Fruit fly (Drosophila melanogaster) whole organism, wandering third instar larva: ENCODE results near the gene CG32461.

Experiments used
- Abd-B ChIP-seq: fragments of >200 bp; optimal IDR thresholded peaks from 2 replicates; lab custom pipeline; 2017; ENCODE audit warnings: missing biosample characterization, missing genetic modification characterization
- CG32264 ChIP-seq: fragments of 200-800 bp; sonication (Bioruptor generic); optimal IDR thresholded peaks from 2 replicates; lab custom pipeline; 2016; ENCODE audit warnings: missing biosample characterization, missing genetic modification characterization
- CG9705 ChIP-seq: fragments of 200-800 bp; sonication (Bioruptor generic); optimal IDR thresholded peaks from 2 replicates; lab custom pipeline; 2018; ENCODE audit warnings: missing biosample characterization, mild to moderate bottlenecking, missing genetic modification characterization
- Dfd ChIP-seq: fragments of >200 bp; optimal IDR thresholded peaks from 2 replicates; lab custom pipeline; 2017; ENCODE audit warnings: missing biosample characterization, missing genetic modification characterization
- Dif ChIP-seq: fragments of 200-275, 200-300 bp; sonication (Bioruptor generic); optimal IDR thresholded peaks from 2 replicates; lab custom pipeline; 2018; ENCODE audit warnings: missing biosample characterization, missing genetic modification characterization; ENCODE audit not compliant: partially characterized antibody
- GATAd ChIP-seq: sonication (Bioruptor generic); optimal IDR thresholded peaks from 2 replicates; lab custom pipeline; 2016; ENCODE audit warnings: missing biosample characterization, missing genetic modification characterization
- Hr78 ChIP-seq: fragments of >200 bp; optimal IDR thresholded peaks from 2 replicates; lab custom pipeline; 2017; ENCODE audit warnings: missing biosample characterization, missing genetic modification characterization
- Mio ChIP-seq: sonication (Bioruptor generic); optimal IDR thresholded peaks from 2 replicates; lab custom pipeline; 2016; ENCODE audit warnings: missing biosample characterization, missing genetic modification characterization
- Myc ChIP-seq: fragments of >200 bp; optimal IDR thresholded peaks from 2 replicates; lab custom pipeline; 2017
- N ChIP-seq: fragments of >200 bp; optimal IDR thresholded peaks from 2 replicates; lab custom pipeline; 2018; ENCODE audit warnings: missing biosample characterization, missing external identifiers, missing genetic modification characterization
- OdsH ChIP-seq: fragments of 200-800 bp; sonication (Bioruptor generic); optimal IDR thresholded peaks from 2 replicates; lab custom pipeline; 2016; ENCODE audit warnings: missing biosample characterization, mild to moderate bottlenecking, missing genetic modification characterization
- Rel ChIP-seq, 2 experiments: fragments of 200-800 bp; sonication (Bioruptor generic) in 1 of 2; optimal IDR thresholded peaks; 2 replicates in 1 of 2; 3 replicates in 1 of 2; lab custom pipeline; 2016 to 2019; ENCODE audit warnings: mild to moderate bottlenecking in 2 of 2, missing biosample characterization in 2 of 2, missing genetic modification characterization in 2 of 2, moderate library complexity in 1 of 2
- Sp1 ChIP-seq: fragments of 200-800 bp; sonication (Bioruptor generic); optimal IDR thresholded peaks from 3 replicates; lab custom pipeline; 2019; ENCODE audit warnings: missing biosample characterization, mild to moderate bottlenecking, missing genetic modification characterization, moderate library complexity
- Vsx2 ChIP-seq: fragments of 200-300, 225-300 bp; sonication (Bioruptor generic); optimal IDR thresholded peaks from 2 replicates; lab custom pipeline; 2018; ENCODE audit warnings: missing biosample characterization, missing genetic modification characterization; ENCODE audit not compliant: partially characterized antibody
- br ChIP-seq: fragments of 200-800 bp; sonication (Bioruptor generic); optimal IDR thresholded peaks from 2 replicates; lab custom pipeline; 2016; ENCODE audit warnings: missing biosample characterization, missing genetic modification characterization
- brk ChIP-seq: fragments of 200-800 bp; sonication (Bioruptor generic); optimal IDR thresholded peaks from 2 replicates; lab custom pipeline; 2016; ENCODE audit warnings: missing biosample characterization, mild to moderate bottlenecking, missing genetic modification characterization
- dl ChIP-seq, 2 experiments: fragments of 175-275, 200-275 bp in 1 of 2; fragments of 200-275 bp in 1 of 2; sonication (Bioruptor generic); optimal IDR thresholded peaks; lab custom pipeline; 2018; ENCODE audit warnings: mild to moderate bottlenecking in 2 of 2, missing biosample characterization in 2 of 2, missing genetic modification characterization in 2 of 2, moderate library complexity in 2 of 2; ENCODE audit not compliant: partially characterized antibody in 2 of 2, insufficient read depth in 1 of 2
- dsf ChIP-seq: sonication (Bioruptor generic); optimal IDR thresholded peaks from 2 replicates; lab custom pipeline; 2016; ENCODE audit warnings: missing biosample characterization, missing genetic modification characterization, borderline replicate concordance
- ey ChIP-seq: fragments of 200-800 bp; sonication (Bioruptor generic); optimal IDR thresholded peaks from 2 replicates; lab custom pipeline; 2016; ENCODE audit warnings: missing biosample characterization, missing genetic modification characterization
- foxo ChIP-seq, 2 experiments: fragments of 200-800 bp; sonication (Bioruptor generic); optimal IDR thresholded peaks; 2 replicates in 1 of 2; 3 replicates in 1 of 2; lab custom pipeline; 2016 to 2017; ENCODE audit warnings: missing biosample characterization in 2 of 2, missing genetic modification characterization in 2 of 2
- h ChIP-seq: fragments of 200-800 bp; sonication (Bioruptor generic); optimal IDR thresholded peaks from 3 replicates; lab custom pipeline; 2016; ENCODE audit warnings: missing biosample characterization, mild to moderate bottlenecking, missing genetic modification characterization
- jim ChIP-seq: fragments of 175-275, 200-325 bp; sonication (Bioruptor generic); optimal IDR thresholded peaks from 2 replicates; lab custom pipeline; 2016; ENCODE audit warnings: missing biosample characterization, mild to moderate bottlenecking, missing genetic modification characterization
- sv ChIP-seq: fragments of 200-800 bp; sonication (Bioruptor generic); optimal IDR thresholded peaks from 3 replicates; lab custom pipeline; 2016; ENCODE audit warnings: missing biosample characterization, missing genetic modification characterization
- tai ChIP-seq: sonication (Bioruptor generic); optimal IDR thresholded peaks from 2 replicates; lab custom pipeline; 2016; ENCODE audit warnings: missing biosample characterization, missing genetic modification characterization

Gene CG32461

dm6 chr3L:22955202-22955601, at the start of gene CG32461:
TSS of gene CG32461 (minus strand) at chr3L:22955302.
- no peak for TF ChIP-seq Dif (GFP tag; lab: Kevin White, UChicago)
- no peak for TF ChIP-seq sv

dm6 chr3L:22998176-22998575, 43.1 kb upstream of the CG32461 start, which contains the start of gene nrm:
TSS of gene nrm (plus strand) at chr3L:22998372.
- no peak for TF ChIP-seq sv
- no peak for TF ChIP-seq foxo (GFP tag; optimal IDR thresholded peaks at IDR 0.05; lab: Kevin White, UChicago)
- no peak for TF ChIP-seq Dif (GFP tag; lab: Kevin White, UChicago)
- TF ChIP-seq ey (GFP tag; lab: Kevin White, UChicago), result no peak
- TF ChIP-seq Vsx2 (GFP tag; lab: Kevin White, UChicago), result no peak
- no peak for TF ChIP-seq br (GFP tag; lab: Kevin White, UChicago)
- TF ChIP-seq dl (GFP tag; optimal IDR thresholded peaks at IDR 0.05; lab: Kevin White, UChicago; ENCODE audit: insufficient read depth in 1 of 2, partially characterized antibody in 2 of 2), result no peak
- no peak for TF ChIP-seq jim (GFP tag; lab: Kevin White, UChicago)
- TF ChIP-seq h (GFP tag; lab: Kevin White, UChicago), result no peak
- no peak for TF ChIP-seq tai

- TF ChIP-seq Myc (lab: Kevin White, UChicago), result no peak
Observed at dm6 chr3L:22989495-22989894, 34.4 kb upstream of the CG32461 start.

- TF ChIP-seq dsf, result no peak
- no peak for TF ChIP-seq Abd-B (GFP tag; lab: Kevin White, UChicago)
Observed at dm6 chr3L:22987342-22987741, 32.2 kb upstream of the CG32461 start, which contains the start of gene CG32457. TSS of gene CG32457 (plus strand) at chr3L:22987642.

dm6 chr3L:22982040-22982439, 26.9 kb upstream of the CG32461 start:
- TF ChIP-seq Dif (GFP tag; lab: Kevin White, UChicago) (no peak), br (GFP tag; lab: Kevin White, UChicago) (no peak), Hr78 (GFP tag; lab: Kevin White, UChicago) (no peak), GATAd (no peak), tai (no peak), Sp1 (GFP tag; lab: Kevin White, UChicago) (no peak), Dfd (GFP tag; lab: Kevin White, UChicago) (no peak), CG9705 (GFP tag; lab: Kevin White, UChicago) (no peak), Abd-B (GFP tag; lab: Kevin White, UChicago) (no peak), N (GFP tag; lab: Kevin White, UChicago) (no peak), sv (no peak), Vsx2 (GFP tag; lab: Kevin White, UChicago) (no peak), OdsH (GFP tag; lab: Kevin White, UChicago) (no peak), CG32264 (GFP tag; lab: Kevin White, UChicago) (no peak), Rel (GFP tag; optimal IDR thresholded peaks at IDR 0.05; lab: Kevin White, UChicago) (no peak), Rel (tag; optimal IDR thresholded peaks at IDR 0.05; lab: Kevin White, UChicago) (no peak), Mio (GFP tag; lab: Kevin White, UChicago) (no peak)

- TF ChIP-seq h (GFP tag; lab: Kevin White, UChicago) (no peak), Abd-B (GFP tag; lab: Kevin White, UChicago) (no peak), Hr78 (GFP tag; lab: Kevin White, UChicago) (no peak), Myc (lab: Kevin White, UChicago) (no peak), Mio (GFP tag; lab: Kevin White, UChicago) (no peak)
Observed at dm6 chr3L:22960322-22960721, 5.2 kb upstream of the CG32461 start.

dm6 chr3L:22958171-22958570, 3.1 kb upstream of the CG32461 start:
- TF ChIP-seq foxo (GFP tag; optimal IDR thresholded peaks at IDR 0.05; lab: Kevin White, UChicago) (no peak), Vsx2 (GFP tag; lab: Kevin White, UChicago) (no peak), Rel (GFP tag; optimal IDR thresholded peaks at IDR 0.05; lab: Kevin White, UChicago) (no peak), Rel (tag; optimal IDR thresholded peaks at IDR 0.05; lab: Kevin White, UChicago) (no peak), ey (GFP tag; lab: Kevin White, UChicago) (no peak), dl (GFP tag; optimal IDR thresholded peaks at IDR 0.05; lab: Kevin White, UChicago; ENCODE audit: insufficient read depth in 1 of 2, partially characterized antibody in 2 of 2) (no peak), CG9705 (GFP tag; lab: Kevin White, UChicago) (no peak), brk (no peak)
